Fruit fly (Drosophila melanogaster) whole organism, embryonic: ENCODE measurements around the gene CG12010.

Source experiments
- Antp ChIP-seq: fragments of 200-800 bp; sonication (Bioruptor generic); optimal IDR thresholded peaks from 3 replicates; lab custom pipeline; 2016; ENCODE audit warnings: missing biosample characterization, missing genetic modification characterization
- B-H2 ChIP-seq: fragments of 200-800 bp; sonication (Bioruptor generic); optimal IDR thresholded peaks from 2 replicates; lab custom pipeline; 2018; ENCODE audit warnings: missing biosample characterization, mild to moderate bottlenecking, missing genetic modification characterization
- CG11247 ChIP-seq: fragments of 200-800 bp; sonication (Bioruptor generic); IDR thresholded peaks from 2 replicates; pipeline ENCODE4 v1.3.6; 2022; ENCODE audit warnings: missing biosample characterization, missing genetic modification characterization
- CG11398 ChIP-seq: fragments of 200-800 bp; sonication (Bioruptor generic); optimal IDR thresholded peaks from 2 replicates; lab custom pipeline; 2016; ENCODE audit warnings: missing biosample characterization, missing genetic modification characterization
- CG14667 ChIP-seq: fragments of 200-800 bp; sonication (Bioruptor generic); IDR thresholded peaks from 2 replicates; pipeline ENCODE4 v1.3.6; 2022; ENCODE audit warnings: missing biosample characterization, missing genetic modification characterization
- CG14710 ChIP-seq: fragments of 200-800 bp; sonication (Bioruptor generic); optimal IDR thresholded peaks from 3 replicates; lab custom pipeline; 2019; ENCODE audit warnings: missing biosample characterization, mild to moderate bottlenecking, missing genetic modification characterization, moderate library complexity
- CG14860 ChIP-seq: fragments of 200-800 bp; sonication (Bioruptor generic); IDR thresholded peaks from 3 replicates; pipeline ENCODE4 v1.3.6; 2022; ENCODE audit warnings: missing biosample characterization, missing genetic modification characterization; ENCODE audit not compliant: partially characterized antibody
- CG1647 ChIP-seq: fragments of 200-800 bp; sonication (Bioruptor generic); optimal IDR thresholded peaks from 3 replicates; lab custom pipeline; 2016; ENCODE audit warnings: missing biosample characterization, missing genetic modification characterization
- CG1792 ChIP-seq: fragments of 200-800 bp; sonication (Bioruptor generic); optimal IDR thresholded peaks from 2 replicates; lab custom pipeline; 2016; ENCODE audit warnings: missing biosample characterization, missing genetic modification characterization
- CG18262 ChIP-seq: fragments of 200-800 bp; optimal IDR thresholded peaks from 3 replicates; lab custom pipeline; 2019; ENCODE audit warnings: missing biosample characterization, mild to moderate bottlenecking, missing genetic modification characterization, moderate library complexity
- CG18599 ChIP-seq: fragments of 200-800 bp; sonication (Bioruptor generic); optimal IDR thresholded peaks from 3 replicates; lab custom pipeline; 2017; ENCODE audit warnings: missing biosample characterization, missing genetic modification characterization, mild to moderate bottlenecking, moderate library complexity, missing genetic modification reagents
- CG2889 ChIP-seq: fragments of 200-800 bp; sonication (Bioruptor generic); IDR thresholded peaks from 3 replicates; pipeline ENCODE4 v1.3.6; 2022; ENCODE audit warnings: missing biosample characterization, missing genetic modification characterization
- CG31388 ChIP-seq: fragments of 200-800 bp; sonication (Bioruptor generic); optimal IDR thresholded peaks from 2 replicates; lab custom pipeline; 2016; ENCODE audit warnings: missing biosample characterization, missing genetic modification characterization
- CG31441 ChIP-seq: fragments of 200-800 bp; sonication (Bioruptor generic); IDR thresholded peaks from 2 replicates; pipeline ENCODE4 v1.3.6; 2022; ENCODE audit warnings: missing biosample characterization, missing genetic modification characterization
- CG42726 ChIP-seq: fragments of 200-800 bp; sonication (Bioruptor generic); IDR thresholded peaks from 2 replicates; pipeline ENCODE4 v1.3.6; 2022; ENCODE audit warnings: missing biosample characterization, missing genetic modification characterization; ENCODE audit not compliant: partially characterized antibody
- CG43689 ChIP-seq: fragments of 200-800 bp; sonication (Bioruptor generic); IDR thresholded peaks from 2 replicates; pipeline ENCODE4 v1.3.6; 2022; ENCODE audit warnings: missing biosample characterization, missing genetic modification characterization
- CG6272 ChIP-seq: fragments of 200-800 bp; sonication (Bioruptor generic); IDR thresholded peaks from 2 replicates; pipeline ENCODE4 v1.3.6; 2022; ENCODE audit warnings: missing biosample characterization, missing genetic modification characterization
- CG6654 ChIP-seq: fragments of 200-800 bp; sonication (Bioruptor generic); optimal IDR thresholded peaks from 2 replicates; lab custom pipeline; 2017; ENCODE audit warnings: missing biosample characterization, mild to moderate bottlenecking, missing genetic modification characterization
- CG6854 ChIP-seq: fragments of 200-800 bp; sonication (Bioruptor generic); optimal IDR thresholded peaks from 3 replicates; lab custom pipeline; 2017; ENCODE audit warnings: missing biosample characterization, mild to moderate bottlenecking, missing genetic modification characterization
- CG7963 ChIP-seq: fragments of 200-800 bp; sonication (Bioruptor generic); IDR thresholded peaks from 3 replicates; pipeline ENCODE4 v1.3.6; 2022; ENCODE audit warnings: missing biosample characterization, missing genetic modification characterization; ENCODE audit not compliant: partially characterized antibody
- CG8765 ChIP-seq: fragments of 200-800 bp; sonication (Bioruptor generic); IDR thresholded peaks from 2 replicates; pipeline ENCODE4 v1.3.6; 2022; ENCODE audit warnings: missing biosample characterization, missing genetic modification characterization
- CG8924 ChIP-seq: fragments of 200-800 bp; optimal IDR thresholded peaks from 3 replicates; lab custom pipeline; 2019; ENCODE audit warnings: missing biosample characterization, mild to moderate bottlenecking, missing genetic modification characterization, moderate library complexity
- CG9727 ChIP-seq: fragments of 200-800 bp; sonication (Bioruptor generic); optimal IDR thresholded peaks from 3 replicates; lab custom pipeline; 2017; ENCODE audit warnings: missing biosample characterization, mild to moderate bottlenecking, missing genetic modification characterization
- CrebB ChIP-seq: fragments of 200-800 bp; sonication (Bioruptor generic); optimal IDR thresholded peaks from 3 replicates; lab custom pipeline; 2018; ENCODE audit warnings: missing biosample characterization, mild to moderate bottlenecking, missing genetic modification characterization
- Dip2 ChIP-seq: fragments of 200-800 bp; sonication (Bioruptor generic); IDR thresholded peaks from 2 replicates; pipeline ENCODE4 v1.3.6; 2022; ENCODE audit warnings: missing biosample characterization, missing genetic modification characterization
- Gug ChIP-seq: fragments of 200-800 bp; sonication (Bioruptor generic); IDR thresholded peaks from 4 replicates; pipeline ENCODE4 v1.3.6; 2022; ENCODE audit warnings: missing biosample characterization, missing genetic modification characterization
- Nf-YB ChIP-seq: fragments of 200-800 bp; sonication (Bioruptor generic); optimal IDR thresholded peaks from 3 replicates; lab custom pipeline; 2019; ENCODE audit warnings: missing biosample characterization, mild to moderate bottlenecking, missing genetic modification characterization, moderate library complexity
- Sox100B ChIP-seq: fragments of 200-800 bp; sonication (Bioruptor generic); optimal IDR thresholded peaks from 3 replicates; lab custom pipeline; 2018; ENCODE audit warnings: missing biosample characterization, mild to moderate bottlenecking, missing genetic modification characterization
- Sox102F ChIP-seq: fragments of 200-800 bp; sonication (Bioruptor generic); optimal IDR thresholded peaks from 2 replicates; lab custom pipeline; 2018; ENCODE audit warnings: missing biosample characterization, mild to moderate bottlenecking, missing genetic modification characterization, moderate library complexity
- abd-A ChIP-seq: fragments of 200-800 bp; sonication (Bioruptor generic); optimal IDR thresholded peaks from 3 replicates; lab custom pipeline; 2019; ENCODE audit warnings: missing biosample characterization, mild to moderate bottlenecking, missing genetic modification characterization, moderate library complexity
- amos ChIP-seq: fragments of 200-800 bp; sonication (Bioruptor generic); IDR thresholded peaks from 2 replicates; pipeline ENCODE4 v1.3.6; 2022; ENCODE audit warnings: missing biosample characterization, missing genetic modification characterization; ENCODE audit not compliant: partially characterized antibody
- ara ChIP-seq: fragments of 200-800 bp; sonication (Bioruptor generic); IDR thresholded peaks from 2 replicates; pipeline ENCODE4 v1.3.6; 2022; ENCODE audit warnings: missing biosample characterization, missing genetic modification characterization
- chm ChIP-seq: fragments of 200-800 bp; sonication (Bioruptor generic); IDR thresholded peaks from 2 replicates; pipeline ENCODE4 v1.3.6; 2022; ENCODE audit warnings: missing biosample characterization, missing genetic modification characterization
- dpn ChIP-seq, 2 experiments: fragments of 200-800 bp; sonication (Bioruptor generic); optimal IDR thresholded peaks; 3 replicates each; lab custom pipeline; 2016; ENCODE audit warnings: missing biosample characterization in 2 of 2, missing genetic modification characterization in 2 of 2
- en ChIP-seq: fragments of 200-800 bp; sonication (Bioruptor generic); optimal IDR thresholded peaks from 2 replicates; lab custom pipeline; 2016; ENCODE audit warnings: missing biosample characterization, missing genetic modification characterization
- fru ChIP-seq: fragments of >200 bp; optimal IDR thresholded peaks from 2 replicates; lab custom pipeline; 2017
- gcm ChIP-seq: fragments of 200-800 bp; sonication (Bioruptor generic); optimal IDR thresholded peaks from 2 replicates; lab custom pipeline; 2019; ENCODE audit warnings: missing biosample characterization, mild to moderate bottlenecking, missing genetic modification characterization, moderate library complexity
- jing ChIP-seq: fragments of 200-800 bp; sonication (Bioruptor generic); optimal IDR thresholded peaks from 2 replicates; lab custom pipeline; 2018; ENCODE audit warnings: missing biosample characterization, mild to moderate bottlenecking, missing genetic modification characterization
- knrl ChIP-seq: fragments of 200-800 bp; sonication (Bioruptor generic); IDR thresholded peaks from 3 replicates; pipeline ENCODE4 v1.3.6; 2022; ENCODE audit warnings: missing biosample characterization, missing genetic modification characterization; ENCODE audit not compliant: partially characterized antibody
- luna ChIP-seq: fragments of 200-800 bp; sonication (Bioruptor generic); optimal IDR thresholded peaks from 2 replicates; lab custom pipeline; 2016; ENCODE audit warnings: missing biosample characterization, missing genetic modification characterization
- mam ChIP-seq: fragments of 200-800 bp; sonication (Bioruptor generic); optimal IDR thresholded peaks from 3 replicates; lab custom pipeline; 2016; ENCODE audit warnings: missing biosample characterization, missing genetic modification characterization
- pros ChIP-seq: fragments of 200-800 bp; sonication (Bioruptor generic); optimal IDR thresholded peaks from 3 replicates; lab custom pipeline; 2019; ENCODE audit warnings: missing biosample characterization, mild to moderate bottlenecking, missing genetic modification characterization, moderate library complexity
- repo ChIP-seq: fragments of 200-800 bp; sonication (Bioruptor generic); optimal IDR thresholded peaks from 2 replicates; lab custom pipeline; 2016; ENCODE audit warnings: missing biosample characterization, missing genetic modification characterization
- slbo ChIP-seq: fragments of 200-800 bp; sonication (Bioruptor generic); IDR thresholded peaks from 2 replicates; pipeline ENCODE4 v1.3.6; 2022; ENCODE audit warnings: missing biosample characterization, missing genetic modification characterization
- slou ChIP-seq: fragments of 200-800 bp; sonication (Bioruptor generic); optimal IDR thresholded peaks from 3 replicates; lab custom pipeline; 2016; ENCODE audit warnings: missing biosample characterization, missing genetic modification characterization
- stwl ChIP-seq: fragments of 200-800 bp; sonication (Bioruptor generic); optimal IDR thresholded peaks from 3 replicates; lab custom pipeline; 2018; ENCODE audit warnings: missing biosample characterization, mild to moderate bottlenecking, missing genetic modification characterization, moderate library complexity
- trem ChIP-seq: fragments of 200-800 bp; optimal IDR thresholded peaks from 3 replicates; lab custom pipeline; 2019; ENCODE audit warnings: missing biosample characterization, mild to moderate bottlenecking, missing genetic modification characterization, moderate library complexity
- tup ChIP-seq: fragments of 200-800 bp; sonication (Bioruptor generic); optimal IDR thresholded peaks from 2 replicates; lab custom pipeline; 2016; ENCODE audit warnings: missing biosample characterization, mild to moderate bottlenecking, missing genetic modification characterization, moderate library complexity

The CG12010 gene

DNA sequence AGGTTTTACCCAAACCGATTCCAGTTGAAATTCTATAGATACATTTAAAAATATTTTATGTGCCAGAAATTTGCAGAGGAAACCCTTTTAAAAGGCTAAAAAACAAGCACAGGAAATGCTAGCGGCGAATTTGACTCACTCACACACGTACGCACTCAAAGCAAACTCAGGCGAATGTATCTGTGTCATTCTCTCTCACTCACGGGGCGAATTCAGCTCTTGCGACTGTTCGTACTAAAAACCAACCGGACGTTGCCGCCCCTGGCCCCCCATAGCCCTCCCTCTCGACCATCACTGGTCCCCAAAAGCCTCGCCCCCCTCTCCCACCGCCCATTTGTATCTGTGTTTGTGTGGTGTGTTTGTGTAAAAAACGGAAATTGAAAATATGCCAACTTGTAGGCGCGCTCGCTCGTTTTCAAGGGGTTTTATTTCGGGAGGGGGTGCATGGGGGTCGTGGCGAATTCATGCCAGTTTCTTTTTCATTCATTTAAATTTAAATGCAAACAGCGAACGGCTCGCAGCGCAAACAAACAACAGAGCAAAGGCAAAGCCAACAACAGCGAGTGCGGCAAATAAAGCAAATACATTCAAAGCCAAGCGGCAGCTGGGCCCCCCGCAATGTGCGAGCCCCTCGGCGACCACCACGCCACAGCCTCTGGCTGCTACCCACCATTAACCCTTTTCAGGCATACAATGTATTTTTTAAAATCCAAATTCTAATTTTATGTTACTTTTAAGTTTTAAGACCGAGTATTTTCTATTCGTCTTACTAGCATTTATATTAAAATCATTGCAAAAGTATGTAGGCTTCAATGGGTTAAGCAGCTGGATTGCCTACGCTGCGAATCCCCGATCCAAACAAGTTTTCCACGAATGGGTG lies 44.4 kb downstream of the CG12010 start (continued):
- TF ChIP-seq amos (peak; percentile 25; the same call in 1 of the 2 replicates), repo (GFP tag; lab: Kevin White, UChicago) (no peak), en (no peak), knrl (peak; percentile 46; the same call in 2 of the 3 replicates), CG14710 (tag; lab: Kevin White, UChicago) (peak; percentile 3), chm (GFP tag; lab: Robert Waterston, UW) (peak; percentile 70), Sox100B (GFP tag; lab: Kevin White, UChicago) (peak; percentile 51), CG11398 (GFP tag; lab: Kevin White, UChicago) (peak; percentile 34), CG42726 (GFP tag; lab: Robert Waterston, UW) (peak; percentile 62; the same call in 1 of the 2 replicates), gcm (GFP tag; lab: Kevin White, UChicago) (no peak), luna (GFP tag; lab: Kevin White, UChicago) (peak; percentile 5), fru (lab: Kevin White, UChicago) (no peak), Sox102F (peak; percentile 81), CG31388 (no peak), jing (GFP tag; lab: Kevin White, UChicago) (peak; percentile 23), Antp (GFP tag; lab: Kevin White, UChicago) (no peak), CG9727 (peak; percentile 77), tup (GFP tag; lab: Kevin White, UChicago) (no peak), slbo (GFP tag; lab: Robert Waterston, UW) (peak; percentile 87), CG2889 (GFP tag; lab: Robert Waterston, UW) (peak; percentile 33; the same call in 1 of the 3 replicates), CG6854 (GFP tag; lab: Kevin White, UChicago) (peak; percentile 69), CG8765 (GFP tag; lab: Robert Waterston, UW) (peak; percentile 46; the same call in 1 of the 2 replicates), CG6272 (peak; percentile 76), CG8924 (tag; lab: Kevin White, UChicago) (peak; percentile 57), Dip2 (peak; percentile 50; the same call in 1 of the 2 replicates), CG11247 (GFP tag; lab: Robert Waterston, UW) (peak; percentile 52), slou (peak; percentile 36), stwl (tag; lab: Kevin White, UChicago) (no peak), trem (tag; lab: Kevin White, UChicago) (no peak), CG7963 (GFP tag; lab: Robert Waterston, UW) (no peak), Nf-YB (GFP tag; lab: Kevin White, UChicago) (peak; percentile 28), ara (GFP tag; lab: Robert Waterston, UW) (peak; percentile 78), mam (peak; percentile 64), CG18599 (GFP tag; lab: Kevin White, UChicago) (peak; percentile 84), B-H2 (GFP tag; lab: Kevin White, UChicago) (peak; percentile 95), CG14860 (no peak), CG31441 (GFP tag; lab: Robert Waterston, UW) (peak; percentile 74), CG6654 (no peak), abd-A (peak; percentile 99), dpn (GFP tag; optimal IDR thresholded peaks at IDR 0.05; lab: Kevin White, UChicago) (peak; percentile 58 to 72), Gug (GFP tag; lab: Robert Waterston, UW) (peak; percentile 65; the same call in 3 of the 4 replicates), pros (peak; percentile 14), CG14667 (peak; percentile 74; the same call in 1 of the 2 replicates), CG1792 (peak; percentile 66), CG1647 (GFP tag; lab: Kevin White, UChicago) (peak; percentile 26), CG18262 (tag; lab: Kevin White, UChicago) (peak; percentile 75), CrebB (tag; lab: Kevin White, UChicago) (peak; percentile 37), CG43689 (peak; percentile 67)
